Fruit fly (Drosophila melanogaster): ENCODE data around the gene pbl.

DNA sequence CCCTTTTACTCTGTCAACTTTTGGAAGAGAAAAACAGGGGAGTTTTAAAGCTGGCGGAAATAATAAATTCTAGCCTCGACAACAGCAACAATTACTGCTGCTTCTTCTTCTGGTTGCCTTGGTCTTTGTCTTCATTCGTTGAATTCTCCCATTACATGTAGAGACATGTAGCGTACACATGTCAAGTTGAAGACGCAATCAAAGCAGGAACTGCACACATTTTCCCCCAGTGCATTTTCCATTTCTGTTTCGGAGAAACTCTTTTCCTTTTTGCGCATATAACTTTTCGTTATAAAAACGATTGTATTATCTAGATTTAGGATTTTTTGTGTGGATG is 35.4 kb downstream of the pbl start:
- TF ChIP-seq CG1620 (GFP tag; optimal IDR thresholded peaks at IDR 0.05) (no peak), CG7045 (GFP tag; optimal IDR thresholded peaks at IDR 0.05) (no peak), Hr96 (GFP tag; optimal IDR thresholded peaks at IDR 0.05) (no peak), CG12768 (GFP tag; optimal IDR thresholded peaks at IDR 0.05) (no peak), Clk (GFP tag; optimal IDR thresholded peaks at IDR 0.05) (no peak), CG14711 (tag; optimal IDR thresholded peaks at IDR 0.05) (no peak), Crg-1 (GFP tag; optimal IDR thresholded peaks at IDR 0.05) (no peak), kay (GFP tag; ENCODE audit: borderline replicate concordance) (no peak), CG33017 (tag; optimal IDR thresholded peaks at IDR 0.05) (no peak)

Data from whole organism, adult.